Worm (Caenorhabditis elegans): ENCODE data around the gene C56C10.4.

DNA sequence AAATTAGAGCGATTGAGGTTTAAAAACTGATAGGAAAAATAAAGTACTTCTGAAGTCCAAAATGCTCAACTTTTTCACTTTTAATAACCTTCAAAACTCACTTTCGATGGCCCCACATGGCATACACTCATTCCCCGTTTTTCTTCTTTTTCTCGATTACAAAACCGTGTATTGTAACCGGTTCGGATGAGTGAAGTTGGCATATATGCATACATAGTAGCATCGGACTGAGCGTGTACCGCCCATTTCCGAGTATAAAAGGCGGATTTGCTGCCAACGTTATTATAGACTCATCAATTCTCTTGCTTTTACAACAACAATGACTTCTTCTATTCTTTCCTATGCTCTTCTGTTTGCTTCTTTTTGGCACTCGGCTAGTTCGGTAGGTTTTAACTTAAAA is at the start of gene C56C10.4:
- TF ChIP-seq pqm-1 (tag; optimal IDR thresholded peaks at IDR 0.05) (no peak), mep-1 (tag; optimal IDR thresholded peaks at IDR 0.05) (no peak), madf-9 (GFP tag; conservative IDR thresholded peaks at IDR 0.05) (no peak), dve-1 (tag; optimal IDR thresholded peaks at IDR 0.05; ENCODE audit: insufficient read depth) (no peak), fos-1 (tag; optimal IDR thresholded peaks at IDR 0.05) (no peak), unc-39 (tag; optimal IDR thresholded peaks at IDR 0.05) (no peak), ztf-11 (tag; optimal IDR thresholded peaks at IDR 0.05) (no peak), nhr-237 (tag; optimal IDR thresholded peaks at IDR 0.05) (no peak), fkh-10 (GFP tag; optimal IDR thresholded peaks at IDR 0.05) (no peak), zag-1 (tag; optimal IDR thresholded peaks at IDR 0.05) (no peak), snpc-4 (tag; optimal IDR thresholded peaks at IDR 0.05) (no peak), lin-39 (tag; optimal IDR thresholded peaks at IDR 0.05) (no peak), mdl-1 (tag; optimal IDR thresholded peaks at IDR 0.05) (no peak)
